Worm (Caenorhabditis elegans) whole organism, late embryonic: Measurements from ENCODE around the gene rpn-2.

Experiments
- ama-1 ChIP-seq: fragments of 150-350 bp; optimal IDR thresholded peaks from 2 replicates; lab custom pipeline; 2014
- ceh-9 ChIP-seq: sonication (generic microtip); optimal IDR thresholded peaks from 2 replicates; lab custom pipeline; 2016; ENCODE audit warnings: mild to moderate bottlenecking, missing genetic modification characterization, inconsistent platforms, missing compliant biosample characterization
- nfya-1 ChIP-seq: sonication (generic microtip); optimal IDR thresholded peaks from 2 replicates; lab custom pipeline; 2017; ENCODE audit warnings: missing genetic modification characterization, mild to moderate bottlenecking, missing compliant biosample characterization, antibody characterized with exemption, moderate library complexity
- pqm-1 ChIP-seq: sonication (generic microtip); optimal IDR thresholded peaks from 2 replicates; lab custom pipeline; 2016; ENCODE audit warnings: missing genetic modification characterization, missing compliant biosample characterization
- rnt-1 ChIP-seq: sonication (generic microtip); optimal IDR thresholded peaks from 2 replicates; lab custom pipeline; 2016; ENCODE audit warnings: missing genetic modification characterization, missing compliant biosample characterization

DNA sequence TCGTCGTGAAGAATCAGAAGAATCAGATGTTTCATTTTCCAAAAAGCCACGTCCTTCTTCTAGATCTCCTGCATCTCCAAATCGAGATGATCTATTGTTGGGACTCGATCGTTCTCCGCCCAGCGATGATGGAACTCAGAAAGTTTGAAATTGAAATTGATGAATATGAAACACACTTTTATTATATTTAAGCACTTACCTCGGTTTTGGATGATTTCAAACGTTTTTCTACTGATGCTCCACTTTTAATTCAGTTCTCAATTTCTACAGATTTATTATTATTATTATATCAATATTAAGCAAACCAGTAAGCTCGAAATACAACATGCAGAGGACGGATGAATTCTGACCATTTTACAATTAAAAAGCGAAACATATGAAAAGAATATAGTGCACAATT, 44.4 kb upstream of the rpn-2 start:
- TF ChIP-seq rnt-1 (tag; lab: Kevin White, UChicago) (no peak), pqm-1 (tag; lab: Kevin White, UChicago) (no peak), ceh-9 (tag; lab: Kevin White, UChicago) (no peak), nfya-1 (tag; lab: Kevin White, UChicago) (no peak), ama-1 (no peak)
